Fruit fly (Drosophila melanogaster) whole organism, embryonic: ENCODE results near the gene CG46465.
A peak's percentile ranks its signal among the peaks of the same experiment; 100 is the strongest.

Experiments used
- Abd-B ChIP-seq: fragments of 200-800 bp; sonication (Bioruptor generic); optimal IDR thresholded peaks from 2 replicates; lab custom pipeline; 2018; ENCODE audit warnings: missing biosample characterization, mild to moderate bottlenecking, missing genetic modification characterization, moderate library complexity
- Adf1 ChIP-seq: fragments of 200-800 bp; sonication (Bioruptor generic); IDR thresholded peaks from 2 replicates; pipeline ENCODE4 v1.3.6; 2022; ENCODE audit warnings: missing biosample characterization, missing genetic modification characterization
- Antp ChIP-seq: fragments of 200-800 bp; sonication (Bioruptor generic); optimal IDR thresholded peaks from 3 replicates; lab custom pipeline; 2016; ENCODE audit warnings: missing biosample characterization, missing genetic modification characterization
- B-H2 ChIP-seq: fragments of 200-800 bp; sonication (Bioruptor generic); optimal IDR thresholded peaks from 2 replicates; lab custom pipeline; 2018; ENCODE audit warnings: missing biosample characterization, mild to moderate bottlenecking, missing genetic modification characterization
- Blimp-1 ChIP-seq: fragments of 200-800 bp; sonication (Bioruptor generic); optimal IDR thresholded peaks from 3 replicates; lab custom pipeline; 2018; ENCODE audit warnings: missing biosample characterization, missing genetic modification characterization, mild to moderate bottlenecking, moderate library complexity, missing genetic modification reagents
- CG10462 ChIP-seq: fragments of 200-800 bp; sonication (Bioruptor generic); optimal IDR thresholded peaks from 2 replicates; lab custom pipeline; 2016; ENCODE audit warnings: missing biosample characterization, missing genetic modification characterization
- CG11696 ChIP-seq: fragments of 200-800 bp; sonication (Bioruptor generic); IDR thresholded peaks from 2 replicates; pipeline ENCODE4 v1.3.6; 2022; ENCODE audit warnings: missing biosample characterization, missing genetic modification characterization
- CG12104 ChIP-seq: fragments of 200-800 bp; sonication (Bioruptor generic); optimal IDR thresholded peaks from 3 replicates; lab custom pipeline; 2016; ENCODE audit warnings: missing biosample characterization, missing genetic modification characterization
- CG13123 ChIP-seq: fragments of 200-800 bp; sonication (Bioruptor generic); optimal IDR thresholded peaks from 2 replicates; lab custom pipeline; 2016; ENCODE audit warnings: missing biosample characterization, missing genetic modification characterization
- CG14441 ChIP-seq: fragments of 200-800 bp; sonication (Bioruptor generic); IDR thresholded peaks from 2 replicates; pipeline ENCODE4 v1.3.6; 2022; ENCODE audit warnings: missing biosample characterization, missing genetic modification characterization
- CG14710 ChIP-seq: fragments of 200-800 bp; sonication (Bioruptor generic); optimal IDR thresholded peaks from 3 replicates; lab custom pipeline; 2019; ENCODE audit warnings: missing biosample characterization, mild to moderate bottlenecking, missing genetic modification characterization, moderate library complexity
- CG16813 ChIP-seq: fragments of 200-800 bp; sonication (Bioruptor generic); IDR thresholded peaks from 3 replicates; pipeline ENCODE4 v1.3.6; 2022; ENCODE audit warnings: missing biosample characterization, missing genetic modification characterization; ENCODE audit not compliant: partially characterized antibody
- CG17361 ChIP-seq: fragments of 200-800 bp; sonication (Bioruptor generic); IDR thresholded peaks from 3 replicates; pipeline ENCODE4 v1.3.6; 2022; ENCODE audit warnings: missing biosample characterization, missing genetic modification characterization
- CG17568 ChIP-seq: fragments of 200-800 bp; sonication (Bioruptor generic); optimal IDR thresholded peaks from 2 replicates; lab custom pipeline; 2018; ENCODE audit warnings: missing biosample characterization, mild to moderate bottlenecking, missing genetic modification characterization, moderate library complexity
- CG18599 ChIP-seq: fragments of 200-800 bp; sonication (Bioruptor generic); optimal IDR thresholded peaks from 3 replicates; lab custom pipeline; 2017; ENCODE audit warnings: missing biosample characterization, missing genetic modification characterization, mild to moderate bottlenecking, moderate library complexity, missing genetic modification reagents
- CG2199 ChIP-seq: fragments of 200-800 bp; sonication (Bioruptor generic); IDR thresholded peaks from 3 replicates; pipeline ENCODE4 v1.3.6; 2022; ENCODE audit warnings: missing biosample characterization, missing genetic modification characterization
- CG3065 ChIP-seq: fragments of 200-800 bp; sonication (Bioruptor generic); optimal IDR thresholded peaks from 2 replicates; lab custom pipeline; 2016; ENCODE audit warnings: missing biosample characterization, missing genetic modification characterization
- CG3281 ChIP-seq: fragments of 200-800 bp; sonication (Bioruptor generic); optimal IDR thresholded peaks from 3 replicates; lab custom pipeline; 2017; ENCODE audit warnings: missing biosample characterization, mild to moderate bottlenecking, missing genetic modification characterization
- CG3995 ChIP-seq: fragments of 200-800 bp; sonication (Bioruptor generic); optimal IDR thresholded peaks from 3 replicates; lab custom pipeline; 2016; ENCODE audit warnings: missing biosample characterization, missing genetic modification characterization
- CG4424 ChIP-seq: fragments of 200-800 bp; sonication (Bioruptor generic); optimal IDR thresholded peaks from 3 replicates; lab custom pipeline; 2016; ENCODE audit warnings: missing biosample characterization, missing genetic modification characterization
- CG8478 ChIP-seq: fragments of >200 bp; optimal IDR thresholded peaks from 2 replicates; lab custom pipeline; 2018
- CG8765 ChIP-seq: fragments of 200-800 bp; sonication (Bioruptor generic); IDR thresholded peaks from 2 replicates; pipeline ENCODE4 v1.3.6; 2022; ENCODE audit warnings: missing biosample characterization, missing genetic modification characterization
- CG9876 ChIP-seq: fragments of 200-800 bp; sonication (Bioruptor generic); optimal IDR thresholded peaks from 2 replicates; lab custom pipeline; 2016; ENCODE audit warnings: missing biosample characterization, missing genetic modification characterization
- Dll ChIP-seq: fragments of 200-800 bp; sonication (Bioruptor generic); IDR thresholded peaks from 4 replicates; pipeline ENCODE4 v1.3.6; 2022; ENCODE audit warnings: missing biosample characterization, missing genetic modification characterization; ENCODE audit not compliant: partially characterized antibody
- E2f1 ChIP-seq: fragments of 200-800 bp; sonication (Bioruptor generic); IDR thresholded peaks from 2 replicates; pipeline ENCODE4 v1.3.6; 2022; ENCODE audit warnings: missing biosample characterization, missing genetic modification characterization
- Hmr ChIP-seq: fragments of 200-800 bp; sonication (Bioruptor generic); optimal IDR thresholded peaks from 3 replicates; lab custom pipeline; 2017; ENCODE audit warnings: mild to moderate bottlenecking, missing biosample characterization, missing genetic modification reagents, missing genetic modification characterization
- Hr78 ChIP-seq, 2 experiments: fragments of 200-800 bp in 1 of 2; fragments of >200 bp in 1 of 2; sonication (Bioruptor generic) in 1 of 2; optimal IDR thresholded peaks; 2 replicates each; lab custom pipeline; 2017 to 2019; ENCODE audit warnings: missing biosample characterization in 2 of 2, missing genetic modification characterization in 2 of 2, mild to moderate bottlenecking in 1 of 2, moderate library complexity in 1 of 2
- NK7.1 ChIP-seq: fragments of 200-800 bp; sonication (Bioruptor generic); optimal IDR thresholded peaks from 3 replicates; lab custom pipeline; 2016; ENCODE audit warnings: missing biosample characterization, missing genetic modification characterization
- Poxn ChIP-seq: fragments of 200-800 bp; sonication (Bioruptor generic); IDR thresholded peaks from 2 replicates; pipeline ENCODE4 v1.3.6; 2022; ENCODE audit warnings: missing biosample characterization, missing genetic modification characterization
- Side ChIP-seq: fragments of 200-800 bp; sonication (Bioruptor generic); optimal IDR thresholded peaks from 2 replicates; lab custom pipeline; 2016; ENCODE audit warnings: missing biosample characterization, missing genetic modification characterization
- Sry-δ ChIP-seq: fragments of 200-800 bp; sonication (Bioruptor generic); optimal IDR thresholded peaks from 2 replicates; lab custom pipeline; 2016; ENCODE audit warnings: missing biosample characterization, missing genetic modification characterization
- TFAM ChIP-seq: fragments of 200-800 bp; sonication (Bioruptor generic); optimal IDR thresholded peaks from 2 replicates; lab custom pipeline; 2017; ENCODE audit warnings: missing biosample characterization, missing genetic modification characterization, inconsistent platforms
- bbx ChIP-seq: fragments of 200-800 bp; sonication (Bioruptor generic); IDR thresholded peaks from 2 replicates; pipeline ENCODE4 v1.3.6; 2022; ENCODE audit warnings: missing biosample characterization, missing genetic modification characterization; ENCODE audit not compliant: partially characterized antibody
- cato ChIP-seq: fragments of 200-800 bp; sonication (Bioruptor generic); optimal IDR thresholded peaks from 2 replicates; lab custom pipeline; 2016; ENCODE audit warnings: missing biosample characterization, missing genetic modification characterization, borderline replicate concordance
- cg ChIP-seq: fragments of 200-800 bp; sonication (Bioruptor generic); optimal IDR thresholded peaks from 3 replicates; lab custom pipeline; 2019; ENCODE audit warnings: missing biosample characterization, mild to moderate bottlenecking, missing genetic modification characterization, moderate library complexity
- crc ChIP-seq: fragments of 200-800 bp; sonication (Bioruptor generic); optimal IDR thresholded peaks from 2 replicates; lab custom pipeline; 2016; ENCODE audit warnings: missing biosample characterization, missing genetic modification characterization
- cwo ChIP-seq: fragments of 200-800 bp; sonication (Bioruptor generic); optimal IDR thresholded peaks from 3 replicates; lab custom pipeline; 2017; ENCODE audit warnings: missing biosample characterization, missing genetic modification characterization, mild to moderate bottlenecking, moderate library complexity, missing genetic modification reagents
- dm ChIP-seq: fragments of 200-800 bp; sonication (Bioruptor generic); optimal IDR thresholded peaks from 3 replicates; lab custom pipeline; 2016; ENCODE audit warnings: missing biosample characterization, missing genetic modification characterization
- fu2 ChIP-seq: fragments of 200-800 bp; sonication (Bioruptor generic); optimal IDR thresholded peaks from 2 replicates; lab custom pipeline; 2016; ENCODE audit warnings: missing biosample characterization, missing genetic modification characterization
- ham ChIP-seq: fragments of 200-800 bp; sonication (Bioruptor generic); IDR thresholded peaks from 2 replicates; pipeline ENCODE4 v1.3.6; 2022; ENCODE audit warnings: missing biosample characterization, missing genetic modification characterization
- jing ChIP-seq: fragments of 200-800 bp; sonication (Bioruptor generic); optimal IDR thresholded peaks from 2 replicates; lab custom pipeline; 2018; ENCODE audit warnings: missing biosample characterization, mild to moderate bottlenecking, missing genetic modification characterization
- nerfin-1 ChIP-seq: fragments of 200-800 bp; sonication (Bioruptor generic); optimal IDR thresholded peaks from 3 replicates; lab custom pipeline; 2019; ENCODE audit warnings: missing biosample characterization, mild to moderate bottlenecking, missing genetic modification characterization, moderate library complexity
- peb ChIP-seq: fragments of 200-800 bp; sonication (Bioruptor generic); IDR thresholded peaks from 2 replicates; pipeline ENCODE4 v1.3.6; 2022; ENCODE audit warnings: missing biosample characterization, missing genetic modification characterization
- phol ChIP-seq: fragments of 200-800 bp; sonication (Bioruptor generic); optimal IDR thresholded peaks from 3 replicates; lab custom pipeline; 2018; ENCODE audit warnings: missing biosample characterization, mild to moderate bottlenecking, missing genetic modification characterization, moderate library complexity
- pum ChIP-seq: fragments of 200-800 bp; sonication (Bioruptor generic); optimal IDR thresholded peaks from 2 replicates; lab custom pipeline; 2016; ENCODE audit warnings: missing biosample characterization, missing genetic modification characterization
- ro ChIP-seq: fragments of 200-800 bp; sonication (Bioruptor generic); IDR thresholded peaks from 2 replicates; pipeline ENCODE4 v1.3.6; 2022; ENCODE audit warnings: missing biosample characterization, missing genetic modification characterization
- tna ChIP-seq: fragments of 200-800 bp; sonication (Bioruptor generic); IDR thresholded peaks from 2 replicates; pipeline ENCODE4 v1.3.6; 2022; ENCODE audit warnings: missing biosample characterization, missing genetic modification characterization; ENCODE audit not compliant: partially characterized antibody
- tup ChIP-seq: fragments of 200-800 bp; sonication (Bioruptor generic); optimal IDR thresholded peaks from 2 replicates; lab custom pipeline; 2016; ENCODE audit warnings: missing biosample characterization, mild to moderate bottlenecking, missing genetic modification characterization, moderate library complexity
- tx ChIP-seq: fragments of 200-800 bp; sonication (Bioruptor generic); optimal IDR thresholded peaks from 2 replicates; lab custom pipeline; 2016; ENCODE audit warnings: missing biosample characterization, missing genetic modification characterization

The CG46465 gene

DNA sequence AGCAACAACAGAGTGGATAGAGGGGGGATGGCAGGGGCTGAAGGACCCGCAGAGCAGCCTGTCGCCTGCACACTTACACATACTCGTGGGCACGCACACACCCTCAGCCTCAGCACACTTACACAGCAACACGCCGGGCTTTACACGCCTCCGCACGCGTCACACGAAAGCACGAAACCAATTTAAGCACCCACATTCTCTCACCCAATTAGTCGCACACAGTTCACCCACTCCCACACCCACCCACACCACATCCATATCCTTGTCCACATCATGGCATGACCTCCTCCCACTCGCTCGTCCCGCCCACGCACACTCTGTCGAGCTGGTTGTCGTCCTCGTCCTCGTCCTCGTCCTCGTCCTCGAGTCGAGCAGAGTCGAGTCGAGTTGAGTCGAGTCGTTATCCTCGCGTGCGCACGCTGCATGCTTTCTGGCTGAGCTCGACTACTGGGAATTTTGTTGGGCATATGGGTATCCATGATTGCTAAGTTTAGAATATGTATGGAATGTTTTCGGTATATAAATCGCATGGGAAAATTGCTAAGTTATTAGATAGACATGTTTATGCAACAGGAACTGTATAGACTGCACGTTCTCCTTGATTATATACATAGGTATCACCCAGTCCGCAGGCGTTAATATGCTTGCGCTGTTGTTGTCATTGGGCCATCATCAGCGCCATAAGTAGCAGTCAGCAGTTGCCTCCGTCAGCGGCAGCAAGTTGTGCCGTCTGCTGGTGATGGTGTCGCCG is 19.8 kb downstream of the CG46465 start (continued):
- TF ChIP-seq Hmr (GFP tag; lab: Kevin White, UChicago) (peak; percentile 93), CG11696 (GFP tag; lab: Robert Waterston, UW) (0 out of 2 replicates have a peak, but pooled peaks have one; percentile 32), ro (GFP tag; lab: Robert Waterston, UW) (peak; percentile 60; the same call in 1 of the 2 replicates), NK7.1 (peak; percentile 56), CG10462 (GFP tag; lab: Kevin White, UChicago) (peak; percentile 3), Antp (GFP tag; lab: Kevin White, UChicago) (peak; percentile 86), tx (GFP tag; lab: Kevin White, UChicago) (peak; percentile 73), CG8478 (lab: Kevin White, UChicago) (no peak), CG13123 (GFP tag; lab: Kevin White, UChicago) (peak; percentile 29), B-H2 (GFP tag; lab: Kevin White, UChicago) (no peak), CG12104 (GFP tag; lab: Kevin White, UChicago) (peak; percentile 18), CG14710 (tag; lab: Kevin White, UChicago) (peak; percentile 51), CG17568 (GFP tag; lab: Kevin White, UChicago) (peak; percentile 69), CG4424 (GFP tag; lab: Kevin White, UChicago) (peak; percentile 66), CG3281 (GFP tag; lab: Kevin White, UChicago) (peak; percentile 79), cato (GFP tag; lab: Kevin White, UChicago) (no peak), nerfin-1 (tag; lab: Kevin White, UChicago) (peak; percentile 34), Adf1 (GFP tag; lab: Robert Waterston, UW) (peak; percentile 65; the same call in 1 of the 2 replicates), bbx (GFP tag; lab: Robert Waterston, UW) (no peak), CG14441 (GFP tag; lab: Robert Waterston, UW) (peak; percentile 82), Abd-B (GFP tag; lab: Kevin White, UChicago) (peak; percentile 68), Poxn (GFP tag; lab: Robert Waterston, UW) (peak; percentile 66; the same call in 1 of the 2 replicates), CG3065 (GFP tag; lab: Kevin White, UChicago) (no peak), Side (GFP tag; lab: Kevin White, UChicago) (peak; percentile 80), pum (peak; percentile 74), Blimp-1 (GFP tag; lab: Kevin White, UChicago) (peak; percentile 67), CG9876 (GFP tag; lab: Kevin White, UChicago) (peak; percentile 62), CG2199 (GFP tag; lab: Robert Waterston, UW) (0 out of 3 replicates have a peak, but pooled peaks have one; percentile 52), jing (GFP tag; lab: Kevin White, UChicago) (peak; percentile 64), fu2 (peak; percentile 76), tup (peak; percentile 71), cwo (GFP tag; lab: Kevin White, UChicago) (peak; percentile 87), CG17361 (GFP tag; lab: Robert Waterston, UW) (peak; percentile 75), tna (GFP tag; lab: Robert Waterston, UW) (no peak), phol (tag; lab: Kevin White, UChicago) (peak; percentile 71), E2f1 (GFP tag; lab: Robert Waterston, UW) (peak; percentile 86), Sry-δ (GFP tag; lab: Kevin White, UChicago) (peak; percentile 32), CG8765 (GFP tag; lab: Robert Waterston, UW) (peak; percentile 27; the same call in 1 of the 2 replicates), CG18599 (peak; percentile 96), Hr78 (GFP tag; optimal IDR thresholded peaks at IDR 0.05; lab: Kevin White, UChicago) (no peak), ham (GFP tag; lab: Robert Waterston, UW) (peak; percentile 54; the same call in 1 of the 2 replicates), TFAM (no peak), cg (GFP tag; lab: Kevin White, UChicago) (peak; percentile 27), crc (peak; percentile 60), CG16813 (GFP tag; lab: Robert Waterston, UW) (no peak), CG3995 (GFP tag; lab: Kevin White, UChicago) (no peak), Dll (no peak), dm (GFP tag; lab: Kevin White, UChicago) (peak; percentile 54), peb (GFP tag; lab: Robert Waterston, UW) (peak; percentile 75)
